Worm (Caenorhabditis elegans) whole organism, L4 larva: ENCODE data around the gene C54D10.10.

Source experiments
- F10B5.3 ChIP-seq: sonication (generic microtip); optimal IDR thresholded peaks from 2 replicates; lab custom pipeline; 2016; ENCODE audit warnings: mild to moderate bottlenecking, missing genetic modification characterization, missing compliant biosample characterization
- F49E8.2 ChIP-seq: sonication (generic microtip); optimal IDR thresholded peaks from 2 replicates; lab custom pipeline; 2016; ENCODE audit warnings: missing compliant biosample characterization, mild to moderate bottlenecking, missing genetic modification characterization, borderline replicate concordance
- R02D3.7 ChIP-seq: fragments of 150-350 bp; sonication (generic microtip); optimal IDR thresholded peaks from 3 replicates; lab custom pipeline; 2014; ENCODE audit warnings: missing biosample characterization, missing genetic modification characterization
- T26A8.4 ChIP-seq: fragments of 200-800 bp; sonication (Bioruptor generic); IDR thresholded peaks from 2 replicates; pipeline ENCODE4 v1.3.6; 2022; ENCODE audit warnings: missing genetic modification characterization, missing compliant biosample characterization
- Y75B8A.6 ChIP-seq: fragments of 200-800 bp; sonication (Bioruptor generic); IDR thresholded peaks from 2 replicates; pipeline ENCODE4 v1.3.6; 2022; ENCODE audit warnings: missing genetic modification reagents, missing genetic modification characterization, missing compliant biosample characterization
- ZK546.5 ChIP-seq, 2 experiments: sonication (generic microtip); optimal IDR thresholded peaks; 2 replicates each; lab custom pipeline; 2017; ENCODE audit warnings: missing biosample characterization in 2 of 2, missing genetic modification characterization in 2 of 2
- aha-1 ChIP-seq: fragments of 150-350 bp; peaks from one replicate; lab custom pipeline; 2014; ENCODE audit warnings: missing biosample characterization, missing genetic modification characterization
- arid-1 ChIP-seq: fragments of 200-800 bp; sonication (Bioruptor generic); conservative IDR thresholded peaks from 2 replicates; pipeline ENCODE4 v1.3.6; 2022; ENCODE audit warnings: missing genetic modification reagents, missing genetic modification characterization, missing compliant biosample characterization
- attf-4 ChIP-seq: sonication (generic microtip); optimal IDR thresholded peaks from 3 replicates; lab custom pipeline; 2017; ENCODE audit warnings: missing biosample characterization, missing genetic modification characterization
- ceh-32 ChIP-seq: sonication (generic microtip); optimal IDR thresholded peaks from 2 replicates; lab custom pipeline; 2016; ENCODE audit warnings: mild to moderate bottlenecking, missing genetic modification characterization, missing compliant biosample characterization; ENCODE audit not compliant: poor library complexity
- ces-1 ChIP-seq: fragments of 150-350 bp; sonication (generic microtip); optimal IDR thresholded peaks from 4 replicates; lab custom pipeline; 2014; ENCODE audit warnings: missing biosample characterization, missing genetic modification reagents, missing genetic modification characterization
- daf-16 ChIP-seq, 3 experiments: sonication (generic microtip); optimal IDR thresholded peaks; 2 replicates each; lab custom pipeline; 2016 to 2017; ENCODE audit warnings: missing genetic modification characterization in 3 of 3, missing genetic modification reagents in 3 of 3, mild to moderate bottlenecking in 2 of 3, missing compliant biosample characterization in 2 of 3, missing biosample characterization in 1 of 3, moderate library complexity in 1 of 3
- daf-8 ChIP-seq: fragments of 200-800 bp; sonication (Bioruptor generic); IDR thresholded peaks from 2 replicates; pipeline ENCODE4 v1.3.6; 2022; ENCODE audit warnings: missing genetic modification characterization, missing compliant biosample characterization
- dmd-6 ChIP-seq: fragments of 200-800 bp; sonication (Bioruptor generic); IDR thresholded peaks from 2 replicates; pipeline ENCODE4 v1.3.6; 2022; ENCODE audit warnings: missing genetic modification reagents, missing genetic modification characterization, missing compliant biosample characterization
- dve-1 ChIP-seq: sonication (generic microtip); optimal IDR thresholded peaks from 2 replicates; lab custom pipeline; 2017; ENCODE audit warnings: antibody characterized with exemption, mild to moderate bottlenecking, missing genetic modification characterization, missing compliant biosample characterization; ENCODE audit not compliant: insufficient read depth
- fos-1 ChIP-seq: fragments of 150-350 bp; optimal IDR thresholded peaks from 2 replicates; lab custom pipeline; 2014; ENCODE audit warnings: missing biosample characterization, missing genetic modification characterization
- hif-1 ChIP-seq, 2 experiments: sonication (generic microtip); optimal IDR thresholded peaks; 2 replicates each; lab custom pipeline; 2016 to 2017; ENCODE audit warnings: missing compliant biosample characterization in 2 of 2, missing genetic modification characterization in 2 of 2, missing genetic modification reagents in 2 of 2, missing genotype in 2 of 2, mild to moderate bottlenecking in 1 of 2
- hlh-11 ChIP-seq: fragments of 200-800 bp; sonication (Bioruptor generic); optimal IDR thresholded peaks from 2 replicates; lab custom pipeline; 2018; ENCODE audit warnings: mild to moderate bottlenecking, missing genetic modification characterization, missing compliant biosample characterization
- hlh-30 ChIP-seq: sonication (generic microtip); optimal IDR thresholded peaks from 2 replicates; lab custom pipeline; 2017; ENCODE audit warnings: antibody characterized with exemption, mild to moderate bottlenecking, missing genetic modification characterization, missing compliant biosample characterization; ENCODE audit not compliant: insufficient read depth
- hmg-1.1 ChIP-seq: fragments of 200-800 bp; sonication (Bioruptor generic); IDR thresholded peaks from 2 replicates; pipeline ENCODE4 v1.3.6; 2022; ENCODE audit warnings: missing genetic modification reagents, missing genetic modification characterization, missing compliant biosample characterization
- lim-7 ChIP-seq: fragments of 200-800 bp; sonication (Bioruptor generic); IDR thresholded peaks from 2 replicates; pipeline ENCODE4 v1.3.6; 2022; ENCODE audit warnings: missing genetic modification characterization, missing compliant biosample characterization
- lin-1 ChIP-seq: fragments of 200-800 bp; sonication (Bioruptor generic); IDR thresholded peaks from 2 replicates; pipeline ENCODE4 v1.3.6; 2022; ENCODE audit warnings: missing genetic modification reagents, missing genetic modification characterization, missing compliant biosample characterization
- lin-29 ChIP-seq: fragments of 200-800 bp; sonication (Bioruptor generic); IDR thresholded peaks from 2 replicates; pipeline ENCODE4 v1.3.6; 2022; ENCODE audit warnings: missing genetic modification reagents, missing genetic modification characterization, missing compliant biosample characterization
- lsy-2 ChIP-seq, 2 experiments: fragments of 150-350 bp in 1 of 2; sonication (generic microtip) in 1 of 2; optimal IDR thresholded peaks; 2 replicates each; lab custom pipeline; 2014 to 2017; ENCODE audit warnings: missing biosample characterization in 2 of 2, missing genetic modification characterization in 2 of 2
- mes-2 ChIP-seq: sonication (generic microtip); optimal IDR thresholded peaks from 2 replicates; lab custom pipeline; 2016; ENCODE audit warnings: missing genotype, mild to moderate bottlenecking, missing genetic modification characterization, missing compliant biosample characterization; ENCODE audit not compliant: poor library complexity, severe bottlenecking
- mxl-2 ChIP-seq: fragments of 200-800 bp; sonication (Bioruptor generic); conservative IDR thresholded peaks from 2 replicates; pipeline ENCODE4 v1.3.6; 2022; ENCODE audit warnings: missing genetic modification reagents, missing genetic modification characterization, missing compliant biosample characterization
- mxl-3 ChIP-seq: fragments of 200-800 bp; sonication (Bioruptor generic); optimal IDR thresholded peaks from 2 replicates; lab custom pipeline; 2018; ENCODE audit warnings: mild to moderate bottlenecking, missing genetic modification characterization, missing compliant biosample characterization
- nhr-102 ChIP-seq: sonication (generic microtip); optimal IDR thresholded peaks from 2 replicates; lab custom pipeline; 2016; ENCODE audit warnings: mild to moderate bottlenecking, missing genetic modification characterization, moderate library complexity, missing compliant biosample characterization
- nhr-11 ChIP-seq: fragments of 150-350 bp; optimal IDR thresholded peaks from 2 replicates; lab custom pipeline; 2014; ENCODE audit warnings: missing biosample characterization, missing genetic modification characterization
- nhr-28 ChIP-seq: fragments of 150-350 bp; optimal IDR thresholded peaks from 2 replicates; lab custom pipeline; 2014; ENCODE audit warnings: missing biosample characterization, missing genetic modification characterization
- nhr-48 ChIP-seq: sonication (generic microtip); optimal IDR thresholded peaks from 2 replicates; lab custom pipeline; 2016; ENCODE audit warnings: mild to moderate bottlenecking, missing genetic modification characterization, missing compliant biosample characterization
- nhr-6 ChIP-seq: fragments of 150-350 bp; optimal IDR thresholded peaks from 2 replicates; lab custom pipeline; 2014; ENCODE audit warnings: missing biosample characterization, missing genetic modification characterization
- nhr-76 ChIP-seq: fragments of 150-350 bp; optimal IDR thresholded peaks from 2 replicates; lab custom pipeline; 2014; ENCODE audit warnings: missing biosample characterization, missing genetic modification characterization
- nhr-77 ChIP-seq: fragments of 150-350 bp; optimal IDR thresholded peaks from 2 replicates; lab custom pipeline; 2014; ENCODE audit warnings: missing biosample characterization, missing genetic modification characterization
- pha-4 ChIP-seq, 2 experiments: fragments of 150-350 bp in 1 of 2; fragments of 200-800 bp in 1 of 2; sonication (Bioruptor generic) in 1 of 2; IDR thresholded peaks in 1 of 2; optimal IDR thresholded peaks in 1 of 2; 2 replicates each; pipeline versions ENCODE4 v1.3.6 to Lab custom; 2014 to 2022; ENCODE audit warnings: missing genetic modification characterization in 2 of 2, missing genetic modification reagents in 2 of 2, missing biosample characterization in 1 of 2, missing compliant biosample characterization in 1 of 2
- php-3 ChIP-seq: fragments of 200-800 bp; sonication (Bioruptor generic); IDR thresholded peaks from 2 replicates; pipeline ENCODE4 v1.3.6; 2022; ENCODE audit warnings: missing genetic modification reagents, missing genetic modification characterization, missing compliant biosample characterization
- pqm-1 ChIP-seq: sonication (generic microtip); optimal IDR thresholded peaks from 2 replicates; lab custom pipeline; 2017; ENCODE audit warnings: missing biosample characterization, missing genetic modification characterization
- rbr-2 ChIP-seq: sonication (generic microtip); optimal IDR thresholded peaks from 2 replicates; lab custom pipeline; 2016; ENCODE audit warnings: missing genotype, missing genetic modification characterization, missing compliant biosample characterization
- set-16 ChIP-seq: fragments of 200-800 bp; sonication (Bioruptor generic); IDR thresholded peaks from 2 replicates; pipeline ENCODE4 v1.3.6; 2022; ENCODE audit warnings: missing genetic modification reagents, missing genetic modification characterization, missing compliant biosample characterization
- snpc-1.2 ChIP-seq: fragments of 200-800 bp; sonication (Bioruptor generic); IDR thresholded peaks from 2 replicates; pipeline ENCODE4 v1.3.6; 2022; ENCODE audit warnings: missing genetic modification reagents, missing genetic modification characterization, missing compliant biosample characterization
- tra-1 ChIP-seq: fragments of 200-800 bp; sonication (Bioruptor generic); IDR thresholded peaks from 2 replicates; pipeline ENCODE4 v1.3.6; 2022; ENCODE audit warnings: missing genetic modification reagents, missing genetic modification characterization, missing compliant biosample characterization
- unc-62 ChIP-seq, 3 experiments: fragments of 150-350 bp in 1 of 3; sonication (generic microtip); optimal IDR thresholded peaks in 2 of 3; peaks in 1 of 3; 1 replicate in 1 of 3; 2 replicates in 2 of 3; lab custom pipeline; 2014 to 2017; ENCODE audit warnings: missing biosample characterization in 3 of 3, missing genetic modification characterization in 3 of 3, missing genetic modification reagents in 3 of 3, missing genotype in 1 of 3
- vab-7 ChIP-seq: fragments of 200-800 bp; sonication (Bioruptor generic); IDR thresholded peaks from 2 replicates; pipeline ENCODE4 v1.3.6; 2022; ENCODE audit warnings: missing genetic modification reagents, missing genetic modification characterization, missing compliant biosample characterization
- zag-1 ChIP-seq: fragments of 150-350 bp; optimal IDR thresholded peaks from 2 replicates; lab custom pipeline; 2014; ENCODE audit warnings: missing biosample characterization, missing genetic modification characterization

Gene C54D10.10

ce11 chrV:12467755-12468154 lies 18.0 kb upstream of the C54D10.10 start:
- TF ChIP-seq unc-62 (GFP tag; optimal IDR thresholded peaks at IDR 0.05 in 1 of 2; lab: Kevin White, UChicago) (peak in 1 of 2 experiments; percentile 72), unc-62 (tag; optimal IDR thresholded peaks at IDR 0.05; lab: Kevin White, UChicago) (no peak), hlh-11 (tag; lab: Kevin White, UChicago) (peak; percentile 89), nhr-48 (no peak), nhr-28 (tag; lab: Kevin White, UChicago) (peak; percentile 94), lsy-2 (tag; optimal IDR thresholded peaks at IDR 0.05; lab: Kevin White, UChicago) (no peak), pqm-1 (tag; lab: Kevin White, UChicago) (peak; percentile 96), snpc-1.2 (GFP tag; lab: Robert Waterston, UW) (no peak), php-3 (GFP tag; lab: Robert Waterston, UW) (peak; percentile 90), R02D3.7 (no peak), fos-1 (tag; lab: Kevin White, UChicago) (peak; percentile 11), aha-1 (tag; lab: Kevin White, UChicago) (no peak), dve-1 (tag; lab: Kevin White, UChicago) (peak; percentile 71), nhr-11 (tag; lab: Kevin White, UChicago) (peak; percentile 9), lin-1 (GFP tag; lab: Robert Waterston, UW) (peak; percentile 45; the same call in 1 of the 2 replicates), mes-2 (tag; lab: Kevin White, UChicago) (peak; percentile 42), daf-16 (GFP tag; optimal IDR thresholded peaks at IDR 0.05; lab: Kevin White, UChicago) (no peak), daf-16 (tag; optimal IDR thresholded peaks at IDR 0.05; lab: Kevin White, UChicago) (peak; percentile 93), dmd-6 (GFP tag; lab: Robert Waterston, UW) (peak; percentile 93), nhr-102 (tag; lab: Kevin White, UChicago) (peak; percentile 37), tra-1 (peak; percentile 52; the same call in 1 of the 2 replicates), nhr-77 (tag; lab: Kevin White, UChicago) (peak; percentile 71), nhr-76 (no peak), Y75B8A.6 (GFP tag; lab: Robert Waterston, UW) (no peak), arid-1 (GFP tag; lab: Robert Waterston, UW) (no peak)

DNA sequence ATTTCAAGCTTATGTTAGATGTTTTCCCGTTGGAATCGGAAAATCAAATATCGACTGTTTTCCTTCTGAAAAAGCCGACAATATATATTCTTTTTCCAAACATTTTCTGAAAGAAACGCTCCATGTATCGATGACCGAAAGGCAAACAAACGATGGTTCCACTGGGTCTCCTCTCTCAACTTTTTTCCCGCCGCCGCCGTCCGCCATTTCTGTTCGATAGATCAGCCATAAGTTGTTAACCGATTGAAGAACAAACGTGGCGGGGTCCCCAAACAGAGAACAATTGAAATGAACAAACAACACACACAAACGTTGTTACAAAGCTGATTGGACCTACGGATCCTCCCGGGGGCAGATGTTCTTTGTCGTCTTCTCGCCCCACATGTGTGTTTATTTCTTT lies 16.9 kb upstream of the C54D10.10 start:
- peak; percentile 55 for TF ChIP-seq nhr-6
- TF ChIP-seq F10B5.3 (tag; lab: Kevin White, UChicago) = no peak

ce11 chrV:12465399-12465798 lies 15.6 kb upstream of the C54D10.10 start:
- TF ChIP-seq rbr-2 (tag; lab: Kevin White, UChicago) = peak; percentile 92
- peak; percentile 34 to 67 for TF ChIP-seq lsy-2 (tag; optimal IDR thresholded peaks at IDR 0.05; lab: Kevin White, UChicago)
- TF ChIP-seq nhr-11 (tag; lab: Kevin White, UChicago) = peak; percentile 80
- peak; percentile 36; the same call in 1 of the 2 replicates for TF ChIP-seq pha-4 (GFP tag; IDR thresholded peaks at IDR 0.05; lab: Robert Waterston, UW)
- TF ChIP-seq pha-4 (tag; optimal IDR thresholded peaks at IDR 0.05; lab: Kevin White, UChicago) = no peak
- TF ChIP-seq ZK546.5 (tag; optimal IDR thresholded peaks at IDR 0.05; lab: Kevin White, UChicago) = no peak
- no peak for TF ChIP-seq lin-29 (GFP tag; lab: Robert Waterston, UW)
- TF ChIP-seq Y75B8A.6 (GFP tag; lab: Robert Waterston, UW) = 0 out of 2 replicates have a peak, but pooled peaks have one; percentile 29
- TF ChIP-seq mxl-2 (GFP tag; lab: Robert Waterston, UW) = no peak
- peak; percentile 50 for TF ChIP-seq nhr-6
- peak; percentile 40 for TF ChIP-seq ceh-32 (tag; lab: Kevin White, UChicago)
- no peak for TF ChIP-seq attf-4 (tag; lab: Kevin White, UChicago)
- peak; percentile 72 for TF ChIP-seq ces-1
- TF ChIP-seq F49E8.2 = no peak
- TF ChIP-seq mxl-3 (GFP tag; lab: Kevin White, UChicago) = peak; percentile 40
- no peak for TF ChIP-seq daf-8 (GFP tag; lab: Robert Waterston, UW)
- peak; percentile 42 for TF ChIP-seq nhr-28 (tag; lab: Kevin White, UChicago)
- TF ChIP-seq vab-7 (GFP tag; lab: Robert Waterston, UW) = 0 out of 2 replicates have a peak, but pooled peaks have one; percentile 38
- TF ChIP-seq hlh-30 = peak; percentile 37
- peak in 1 of 2 experiments; percentile 61 for TF ChIP-seq hif-1 (tag; optimal IDR thresholded peaks at IDR 0.05; lab: Kevin White, UChicago)
- TF ChIP-seq T26A8.4 (GFP tag; lab: Robert Waterston, UW) = 0 out of 2 replicates have a peak, but pooled peaks have one; percentile 45
- peak; percentile 39 for TF ChIP-seq mes-2 (tag; lab: Kevin White, UChicago)
- peak; percentile 95 for TF ChIP-seq set-16 (GFP tag; lab: Robert Waterston, UW)
- TF ChIP-seq lim-7 (GFP tag; lab: Robert Waterston, UW) = no peak
- TF ChIP-seq hlh-11 (tag; lab: Kevin White, UChicago) = peak; percentile 74
- TF ChIP-seq zag-1 (tag; lab: Kevin White, UChicago) = peak; percentile 14
- peak; percentile 85 for TF ChIP-seq hmg-1.1 (GFP tag; lab: Robert Waterston, UW)
